Fruit fly (Drosophila melanogaster) whole organism, prepupa: Measurements from ENCODE around the gene CG13405.

Experiments used
- CG11902 ChIP-seq: fragments of 200-800 bp; sonication (Bioruptor generic); optimal IDR thresholded peaks from 3 replicates; lab custom pipeline; 2016; ENCODE audit warnings: missing biosample characterization, missing genetic modification characterization
- CG15336 ChIP-seq: fragments of 200-800 bp; sonication (Bioruptor generic); IDR thresholded peaks from 2 replicates; pipeline ENCODE4 v1.3.6; 2022; ENCODE audit warnings: missing biosample characterization, missing genetic modification characterization
- CG31627 ChIP-seq: fragments of 200-800 bp; sonication (Bioruptor generic); optimal IDR thresholded peaks from 3 replicates; lab custom pipeline; 2016; ENCODE audit warnings: missing biosample characterization, missing genetic modification characterization
- CG34406 ChIP-seq: fragments of 200-800 bp; sonication (Bioruptor generic); optimal IDR thresholded peaks from 3 replicates; lab custom pipeline; 2016; ENCODE audit warnings: missing biosample characterization, missing genetic modification characterization
- CG3919 ChIP-seq: fragments of 200-800 bp; sonication (Bioruptor generic); optimal IDR thresholded peaks from 3 replicates; lab custom pipeline; 2016; ENCODE audit warnings: missing biosample characterization, missing genetic modification characterization
- CG4318 ChIP-seq: fragments of 200-800 bp; sonication (Bioruptor generic); optimal IDR thresholded peaks from 3 replicates; lab custom pipeline; 2017; ENCODE audit warnings: missing biosample characterization, mild to moderate bottlenecking, missing genetic modification characterization
- CG6276 ChIP-seq: fragments of 200-800 bp; sonication (Bioruptor generic); optimal IDR thresholded peaks from 2 replicates; lab custom pipeline; 2017; ENCODE audit warnings: missing biosample characterization, mild to moderate bottlenecking, missing genetic modification characterization
- CG6792 ChIP-seq: fragments of 200-800 bp; sonication (Bioruptor generic); optimal IDR thresholded peaks from 3 replicates; lab custom pipeline; 2016; ENCODE audit warnings: missing biosample characterization, missing genetic modification characterization
- CG6808 ChIP-seq: fragments of 200-800 bp; sonication (Bioruptor generic); optimal IDR thresholded peaks from 3 replicates; lab custom pipeline; 2017; ENCODE audit warnings: missing biosample characterization, missing genetic modification characterization, mild to moderate bottlenecking, moderate library complexity, missing genetic modification reagents
- CG7368 ChIP-seq: fragments of 200-800 bp; sonication (Bioruptor generic); optimal IDR thresholded peaks from 3 replicates; lab custom pipeline; 2016; ENCODE audit warnings: missing biosample characterization, missing genetic modification characterization
- CG8319 ChIP-seq: fragments of 200-800 bp; sonication (Bioruptor generic); optimal IDR thresholded peaks from 3 replicates; lab custom pipeline; 2016; ENCODE audit warnings: missing biosample characterization, missing genetic modification characterization
- Eip75B ChIP-seq: fragments of 200-800 bp; sonication (Bioruptor generic); optimal IDR thresholded peaks from 3 replicates; lab custom pipeline; 2016; ENCODE audit warnings: missing biosample characterization, missing genetic modification characterization
- Eip78C ChIP-seq: fragments of 200-800 bp; sonication (Bioruptor generic); peaks from one replicate; lab custom pipeline; 2016; ENCODE audit warnings: missing biosample characterization, missing genetic modification characterization
- Gug ChIP-seq: fragments of 200-800 bp; sonication (Bioruptor generic); IDR thresholded peaks from 2 replicates; pipeline ENCODE4 v1.3.6; 2022; ENCODE audit warnings: missing biosample characterization, missing genetic modification characterization
- OdsH ChIP-seq: fragments of 200-800 bp; sonication (Bioruptor generic); optimal IDR thresholded peaks from 3 replicates; lab custom pipeline; 2016; ENCODE audit warnings: missing biosample characterization, missing genetic modification characterization
- Smox ChIP-seq: fragments of 200-800 bp; sonication (Bioruptor generic); optimal IDR thresholded peaks from 3 replicates; lab custom pipeline; 2016; ENCODE audit warnings: missing biosample characterization, missing genetic modification characterization
- Sox102F ChIP-seq: fragments of 200-800 bp; sonication (Bioruptor generic); optimal IDR thresholded peaks from 2 replicates; lab custom pipeline; 2016; ENCODE audit warnings: missing biosample characterization, mild to moderate bottlenecking, missing genetic modification characterization
- Sox14 ChIP-seq: fragments of 200-800 bp; sonication (Bioruptor generic); optimal IDR thresholded peaks from 3 replicates; lab custom pipeline; 2016; ENCODE audit warnings: missing biosample characterization, missing genetic modification characterization
- dac ChIP-seq: fragments of 200-800 bp; sonication (Bioruptor generic); optimal IDR thresholded peaks from 2 replicates; lab custom pipeline; 2017; ENCODE audit warnings: missing biosample characterization, mild to moderate bottlenecking, missing genetic modification characterization
- dsx ChIP-seq: fragments of 200-800 bp; optimal IDR thresholded peaks from 3 replicates; lab custom pipeline; 2019; ENCODE audit warnings: missing biosample characterization, mild to moderate bottlenecking, missing genetic modification characterization, moderate library complexity; ENCODE audit not compliant: poor library complexity, severe bottlenecking
- esn ChIP-seq: fragments of 200-800 bp; sonication (Bioruptor generic); optimal IDR thresholded peaks from 2 replicates; lab custom pipeline; 2016; ENCODE audit warnings: missing biosample characterization, mild to moderate bottlenecking, missing genetic modification characterization, moderate library complexity
- fd59A ChIP-seq: fragments of 200-800 bp; sonication (Bioruptor generic); optimal IDR thresholded peaks from 2 replicates; lab custom pipeline; 2017; ENCODE audit warnings: missing biosample characterization, mild to moderate bottlenecking, missing genetic modification characterization, missing genetic modification reagents
- fkh ChIP-seq: fragments of 200-800 bp; sonication (Bioruptor generic); optimal IDR thresholded peaks from 3 replicates; lab custom pipeline; 2017; ENCODE audit warnings: missing biosample characterization, mild to moderate bottlenecking, missing genetic modification characterization, moderate library complexity
- net ChIP-seq: fragments of 200-800 bp; sonication (Bioruptor generic); optimal IDR thresholded peaks from 3 replicates; lab custom pipeline; 2016; ENCODE audit warnings: missing biosample characterization, missing genetic modification characterization
- spab ChIP-seq: fragments of 200-800 bp; sonication (Bioruptor generic); optimal IDR thresholded peaks from 2 replicates; lab custom pipeline; 2017; ENCODE audit warnings: missing biosample characterization, mild to moderate bottlenecking, missing genetic modification characterization, missing genetic modification reagents
- ss ChIP-seq, 2 experiments: fragments of 200-800 bp; sonication (Bioruptor generic); optimal IDR thresholded peaks; 2 replicates in 1 of 2; 3 replicates in 1 of 2; lab custom pipeline; 2017 to 2018; ENCODE audit warnings: mild to moderate bottlenecking in 2 of 2, missing biosample characterization in 2 of 2, missing genetic modification characterization in 2 of 2, moderate library complexity in 1 of 2
- svp ChIP-seq: fragments of 200-800 bp; sonication (Bioruptor generic); peaks from one replicate; lab custom pipeline; 2016; ENCODE audit warnings: missing biosample characterization, missing genetic modification characterization
- vri ChIP-seq: fragments of 200-800 bp; sonication (Bioruptor generic); optimal IDR thresholded peaks from 3 replicates; lab custom pipeline; 2016; ENCODE audit warnings: missing biosample characterization, mild to moderate bottlenecking, missing genetic modification characterization

The CG13405 gene

DNA sequence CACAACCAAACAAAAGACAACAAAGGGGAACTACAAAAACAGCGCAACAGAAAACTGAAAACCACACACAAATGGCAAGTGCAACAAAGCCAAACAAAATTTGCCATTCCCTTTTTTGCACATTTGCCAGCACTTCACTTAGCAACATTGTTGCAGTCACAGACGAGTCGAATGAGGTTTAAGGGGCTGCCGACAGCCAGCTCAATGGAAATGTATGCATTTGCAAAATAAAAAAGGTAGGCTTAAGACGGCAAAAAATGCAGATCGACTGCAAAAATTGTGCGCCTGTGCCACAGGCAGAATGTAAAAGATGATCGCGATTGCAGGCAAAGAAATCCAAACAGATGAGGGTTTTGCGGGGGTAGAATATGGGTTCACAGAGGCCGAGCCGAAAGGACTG lies 24.3 kb downstream of the CG13405 start:
- TF ChIP-seq CG15336 (GFP tag; lab: Robert Waterston, UW) (no peak), Sox102F (GFP tag; lab: Kevin White, UChicago) (no peak), CG11902 (GFP tag; lab: Kevin White, UChicago) (no peak), fd59A (GFP tag; lab: Kevin White, UChicago) (no peak), Sox14 (no peak), esn (GFP tag; lab: Kevin White, UChicago) (no peak), CG6792 (GFP tag; lab: Kevin White, UChicago) (no peak), dsx (GFP tag; lab: Kevin White, UChicago) (peak; percentile 100), Eip75B (GFP tag; lab: Kevin White, UChicago) (no peak), Eip78C (GFP tag; lab: Kevin White, UChicago) (peak; percentile 17)

DNA sequence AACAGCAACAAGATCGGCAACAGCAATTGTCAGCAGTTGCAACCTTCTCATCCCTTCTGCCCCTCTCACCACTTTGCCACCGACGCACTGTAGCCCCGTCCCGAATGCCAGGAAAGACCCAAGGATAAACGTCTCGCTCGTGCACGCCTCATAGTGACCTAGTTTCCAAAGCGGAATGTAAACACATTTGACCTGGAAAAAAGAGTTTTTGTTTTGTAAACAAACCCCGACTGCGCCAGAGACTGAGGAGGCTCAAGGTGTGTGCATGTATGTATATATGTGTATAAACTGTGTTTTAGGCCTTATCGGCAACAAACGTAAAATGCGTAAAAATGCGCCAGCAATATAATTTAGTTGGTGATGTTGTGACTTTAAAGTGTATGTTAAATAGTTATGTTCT lies 25.4 kb downstream of the CG13405 start:
- TF ChIP-seq CG8319 (GFP tag; lab: Kevin White, UChicago) (no peak), CG3919 (GFP tag; lab: Kevin White, UChicago) (no peak), esn (GFP tag; lab: Kevin White, UChicago) (no peak), net (GFP tag; lab: Kevin White, UChicago) (no peak), fkh (GFP tag; lab: Kevin White, UChicago) (peak; percentile 31), dsx (GFP tag; lab: Kevin White, UChicago) (peak; percentile 35)

DNA sequence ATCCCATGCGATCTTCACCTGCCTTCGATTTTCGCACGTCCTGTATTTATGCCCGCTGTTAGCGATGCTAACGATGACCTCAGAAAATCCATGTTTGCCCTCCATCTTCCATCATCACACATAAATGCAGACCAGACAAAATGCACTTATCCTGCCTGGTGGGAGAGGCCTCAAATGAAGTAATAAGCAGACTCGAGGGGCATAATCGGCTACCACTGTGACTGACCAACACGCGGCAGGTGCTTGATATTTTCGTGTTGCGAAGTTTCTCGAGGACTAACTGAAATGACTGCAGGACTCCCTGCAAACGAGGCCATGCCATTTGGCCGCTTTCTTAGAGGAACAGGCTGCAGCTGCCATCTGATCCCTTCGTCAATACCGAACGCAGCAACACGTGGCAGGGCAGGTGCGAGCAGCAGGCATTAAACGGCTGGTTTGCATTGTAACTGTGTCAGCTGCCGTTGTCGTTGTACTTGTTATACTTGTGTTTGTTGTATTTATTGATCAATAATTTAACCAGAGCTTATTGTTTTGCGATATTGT lies 27.4 kb downstream of the CG13405 start:
- TF ChIP-seq CG31627 (GFP tag; lab: Kevin White, UChicago) = no peak
- TF ChIP-seq Sox102F (GFP tag; lab: Kevin White, UChicago) = no peak
- TF ChIP-seq CG7368 (GFP tag; lab: Kevin White, UChicago) = no peak
- no peak for TF ChIP-seq svp
- TF ChIP-seq Smox (GFP tag; lab: Kevin White, UChicago) = no peak
- TF ChIP-seq dac (GFP tag; lab: Kevin White, UChicago) = no peak
- no peak for TF ChIP-seq CG4318
- TF ChIP-seq spab (GFP tag; lab: Kevin White, UChicago) = no peak
- TF ChIP-seq CG3919 (GFP tag; lab: Kevin White, UChicago) = no peak
- TF ChIP-seq net (GFP tag; lab: Kevin White, UChicago) = no peak
- TF ChIP-seq vri = no peak
- TF ChIP-seq fkh (GFP tag; lab: Kevin White, UChicago) = no peak
- TF ChIP-seq CG11902 (GFP tag; lab: Kevin White, UChicago) = no peak
- TF ChIP-seq, all 60 proteins: peak for 0

DNA sequence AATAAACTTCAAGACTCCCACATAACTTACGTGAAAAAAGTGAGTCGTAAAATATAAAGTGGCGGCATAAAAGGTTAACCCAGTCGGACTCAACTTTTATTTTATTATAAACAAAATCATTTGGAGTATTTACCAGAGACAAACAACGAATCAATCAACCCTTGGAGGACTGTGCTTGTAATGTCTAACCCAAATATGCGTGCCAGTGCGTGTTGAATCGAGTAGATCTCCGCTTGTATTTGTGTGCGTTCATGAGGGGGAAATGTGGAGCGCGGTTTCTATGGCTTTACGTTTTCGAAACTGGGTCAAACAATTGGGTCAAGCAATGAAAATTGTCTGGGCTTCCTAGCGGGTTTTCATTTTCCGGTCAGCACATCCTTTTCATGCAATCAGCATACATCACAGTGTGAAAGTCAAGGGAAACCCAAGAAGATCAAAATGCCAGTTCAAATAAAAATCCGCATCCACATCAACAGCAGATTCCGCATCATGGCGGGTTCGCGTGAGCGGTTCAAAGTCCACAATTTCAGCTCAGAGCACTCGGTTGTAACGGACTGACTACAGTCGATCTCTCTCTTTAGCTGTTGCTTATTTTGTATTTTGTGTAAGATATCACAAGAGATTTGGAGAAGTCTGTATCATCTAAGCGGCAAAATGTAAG lies 33.6 kb downstream of the CG13405 start:
- TF ChIP-seq dsx (GFP tag; lab: Kevin White, UChicago) (peak; percentile 21), fkh (GFP tag; lab: Kevin White, UChicago) (peak; percentile 31), ss (GFP tag; optimal IDR thresholded peaks at IDR 0.05; lab: Kevin White, UChicago) (peak; percentile 63 to 73), Eip78C (GFP tag; lab: Kevin White, UChicago) (peak; percentile 58), svp (peak; percentile 74), CG6276 (GFP tag; lab: Kevin White, UChicago) (peak; percentile 66), CG15336 (GFP tag; lab: Robert Waterston, UW) (no peak), CG34406 (GFP tag; lab: Kevin White, UChicago) (no peak), CG6808 (peak; percentile 65)

DNA sequence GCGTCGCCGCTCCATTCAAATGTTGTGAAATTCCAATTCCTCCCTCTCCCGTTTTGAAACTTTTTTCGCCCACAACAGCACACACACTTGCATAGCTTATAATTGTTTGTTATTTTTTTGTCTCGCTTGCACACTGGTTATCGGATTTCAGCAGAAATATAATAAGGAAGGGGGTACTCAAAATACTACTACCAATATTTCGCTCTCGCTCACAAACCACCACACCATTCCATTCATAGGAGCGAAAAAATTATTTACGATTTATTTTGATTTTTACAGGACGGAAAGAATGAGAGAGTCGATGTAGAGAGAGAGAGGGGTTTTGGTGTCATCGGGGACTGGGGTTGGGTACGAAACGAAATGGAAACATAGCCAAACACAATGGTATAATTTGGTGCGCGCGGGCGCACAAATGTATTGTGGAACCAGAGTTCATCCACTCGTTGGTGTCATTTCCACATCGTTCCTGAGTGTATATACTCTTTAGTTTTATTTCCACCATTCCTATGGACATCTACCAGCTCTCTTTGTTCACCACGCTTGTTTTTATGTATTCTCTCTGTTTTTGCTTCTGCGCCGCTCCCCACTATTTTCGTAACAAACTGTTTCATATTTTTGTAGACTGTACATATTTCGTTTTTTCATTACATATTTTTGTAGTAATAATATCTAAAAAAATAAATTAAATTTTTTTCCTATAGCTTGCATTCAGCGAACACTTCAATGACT lies 34.8 kb downstream of the CG13405 start:
- TF ChIP-seq dsx (GFP tag; lab: Kevin White, UChicago) (peak; percentile 71), CG6276 (GFP tag; lab: Kevin White, UChicago) (peak; percentile 18), ss (GFP tag; optimal IDR thresholded peaks at IDR 0.05; lab: Kevin White, UChicago) (peak; percentile 20 to 47), Gug (GFP tag; lab: Robert Waterston, UW) (no peak), CG6808 (peak; percentile 1), fkh (GFP tag; lab: Kevin White, UChicago) (peak; percentile 52), CG8319 (GFP tag; lab: Kevin White, UChicago) (no peak), OdsH (GFP tag; lab: Kevin White, UChicago) (no peak), Eip78C (GFP tag; lab: Kevin White, UChicago) (peak; percentile 43)
